Worm (Caenorhabditis elegans) whole organism, L1 larva: Measurements from ENCODE around the gene ZK262.8.

Experiments used
- alr-1 ChIP-seq: fragments of 200-800 bp; sonication (Bioruptor generic); optimal IDR thresholded peaks from 2 replicates; lab custom pipeline; 2018; ENCODE audit warnings: borderline replicate concordance, mild to moderate bottlenecking, missing genetic modification characterization, missing compliant biosample characterization
- ama-1 ChIP-seq: fragments of 150-350 bp; optimal IDR thresholded peaks from 2 replicates; lab custom pipeline; 2014
- ceh-88 ChIP-seq: fragments of 200-800 bp; sonication (Bioruptor generic); IDR thresholded peaks from 2 replicates; pipeline ENCODE4 v1.3.6; 2022; ENCODE audit warnings: missing genetic modification characterization, missing compliant biosample characterization
- lin-39 ChIP-seq: fragments of 150-350 bp; optimal IDR thresholded peaks from 2 replicates; lab custom pipeline; 2014; ENCODE audit warnings: missing biosample characterization, missing genetic modification reagents, missing genetic modification characterization
- lsy-2 ChIP-seq, 2 experiments: fragments of 150-350 bp; optimal IDR thresholded peaks; 2 replicates each; lab custom pipeline; 2014; ENCODE audit warnings: missing biosample characterization in 2 of 2, missing genetic modification characterization in 2 of 2
- nhr-237 ChIP-seq: fragments of 150-350 bp; optimal IDR thresholded peaks from 2 replicates; lab custom pipeline; 2014; ENCODE audit warnings: missing biosample characterization, missing genetic modification characterization
- nhr-77 ChIP-seq: fragments of 150-350 bp; optimal IDR thresholded peaks from 2 replicates; lab custom pipeline; 2014; ENCODE audit warnings: missing biosample characterization, missing genetic modification characterization
- snu-23 ChIP-seq: sonication (generic microtip); optimal IDR thresholded peaks from 2 replicates; lab custom pipeline; 2016; ENCODE audit warnings: missing genetic modification characterization, missing compliant biosample characterization
- unc-30 ChIP-seq: sonication (generic microtip); optimal IDR thresholded peaks from 2 replicates; lab custom pipeline; 2017; ENCODE audit warnings: missing biosample characterization, missing genetic modification characterization

DNA sequence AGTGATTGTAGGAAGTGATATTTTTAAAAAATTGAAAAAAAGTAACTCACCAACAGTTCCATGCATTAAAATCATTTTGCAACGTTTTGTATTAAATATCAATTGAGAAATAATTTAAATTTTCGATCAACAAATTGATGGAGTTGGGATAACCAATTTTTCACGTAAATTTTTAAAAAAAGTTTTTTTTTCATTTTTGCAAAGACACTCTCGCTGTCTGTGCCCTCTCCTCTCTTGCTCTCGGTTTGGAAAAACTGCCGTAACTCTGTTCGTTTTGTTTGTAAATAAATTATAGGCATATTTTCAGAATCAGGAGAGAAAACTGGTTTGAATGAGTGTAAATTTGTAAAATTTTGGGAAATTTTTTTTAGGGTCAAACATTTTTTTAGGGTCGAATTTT lies 40.4 kb upstream of the ZK262.8 start, which contains the start of gene Y51A2B.16:
- TF ChIP-seq ceh-88 (GFP tag; lab: Robert Waterston, UW) (no peak), nhr-237 (tag; lab: Kevin White, UChicago) (no peak), nhr-77 (no peak), alr-1 (tag; lab: Kevin White, UChicago) (no peak), unc-30 (tag; lab: Kevin White, UChicago) (no peak), ama-1 (no peak), snu-23 (GFP tag; lab: Kevin White, UChicago) (no peak), lin-39 (tag; lab: Kevin White, UChicago) (no peak), lsy-2 (tag; optimal IDR thresholded peaks at IDR 0.05; lab: Kevin White, UChicago) (no peak)
